Worm (Caenorhabditis elegans): ENCODE data around the gene Y22D7AL.16.

Gene Y22D7AL.16

DNA sequence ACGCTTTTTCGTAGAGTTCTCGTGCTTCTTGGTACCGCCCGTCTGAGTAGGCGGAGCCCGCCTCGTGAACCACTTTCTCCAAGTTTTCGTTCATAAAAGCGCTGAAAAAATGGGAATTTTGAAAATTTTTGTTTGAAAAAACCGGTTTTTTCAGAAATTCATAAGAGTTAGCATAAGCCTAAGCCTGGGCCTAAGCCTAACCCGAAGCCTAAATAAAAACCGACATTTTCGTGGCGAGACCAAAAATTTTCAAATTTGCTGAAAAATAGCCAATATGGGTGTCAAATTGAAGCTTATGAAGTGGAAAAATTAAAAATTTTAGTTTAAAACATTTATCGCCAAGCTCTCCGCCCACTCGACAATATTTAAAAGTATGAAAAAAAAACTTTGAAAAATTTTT, 51.1 kb downstream of the Y22D7AL.16 start, which contains the start of gene Y22D7AL.9:
Y22D7AL.9 (minus strand) TSS at position 101 of the 400 bp plus-strand sequence.
- TF ChIP-seq unc-86 (tag; optimal IDR thresholded peaks at IDR 0.05) (no peak), C38D4.7 (GFP tag; optimal IDR thresholded peaks at IDR 0.05) (no peak), elt-4 (tag; optimal IDR thresholded peaks at IDR 0.05) (no peak), lim-6 (tag; optimal IDR thresholded peaks at IDR 0.05) (no peak), ceh-34 (tag; optimal IDR thresholded peaks at IDR 0.05) (no peak), unc-55 (GFP tag; optimal IDR thresholded peaks at IDR 0.05) (no peak), dve-1 (tag; optimal IDR thresholded peaks at IDR 0.05) (no peak), syd-9 (tag; optimal IDR thresholded peaks at IDR 0.05) (no peak), zip-5 (tag; optimal IDR thresholded peaks at IDR 0.05) (no peak), che-1 (tag; optimal IDR thresholded peaks at IDR 0.05) (no peak)

ce11 chrIII:1612974-1613568, 51.9 kb downstream of the Y22D7AL.16 start:
- no peak for TF ChIP-seq ceh-18 (tag; optimal IDR thresholded peaks at IDR 0.05)
- no peak for TF ChIP-seq nhr-11 (tag; optimal IDR thresholded peaks at IDR 0.05)
- TF ChIP-seq sox-4 (tag; optimal IDR thresholded peaks at IDR 0.05): no peak
- TF ChIP-seq ceh-24 (tag; optimal IDR thresholded peaks at IDR 0.05): no peak
- TF ChIP-seq sdc-2 (tag; optimal IDR thresholded peaks at IDR 0.05): no peak
- TF ChIP-seq hlh-6 (tag; optimal IDR thresholded peaks at IDR 0.05): no peak
- TF ChIP-seq ceh-19 (GFP tag; optimal IDR thresholded peaks at IDR 0.05): no peak
- no peak for TF ChIP-seq fkh-10 (GFP tag; optimal IDR thresholded peaks at IDR 0.05)
- TF ChIP-seq tbx-7 (tag; optimal IDR thresholded peaks at IDR 0.05): no peak
- no peak for TF ChIP-seq hlh-15 (tag; optimal IDR thresholded peaks at IDR 0.05)
- no peak for TF ChIP-seq mec-3 (tag; optimal IDR thresholded peaks at IDR 0.05; ENCODE audit: borderline replicate concordance)
- no peak for TF ChIP-seq unc-86 (tag; optimal IDR thresholded peaks at IDR 0.05)
- no peak for TF ChIP-seq ceh-48 (tag; optimal IDR thresholded peaks at IDR 0.05)
- no peak for TF ChIP-seq dmd-4 (tag; optimal IDR thresholded peaks at IDR 0.05; ENCODE audit: borderline replicate concordance)
